Worm (Caenorhabditis elegans): ENCODE results near the gene C06B8.2.

C06B8.2 gene

DNA sequence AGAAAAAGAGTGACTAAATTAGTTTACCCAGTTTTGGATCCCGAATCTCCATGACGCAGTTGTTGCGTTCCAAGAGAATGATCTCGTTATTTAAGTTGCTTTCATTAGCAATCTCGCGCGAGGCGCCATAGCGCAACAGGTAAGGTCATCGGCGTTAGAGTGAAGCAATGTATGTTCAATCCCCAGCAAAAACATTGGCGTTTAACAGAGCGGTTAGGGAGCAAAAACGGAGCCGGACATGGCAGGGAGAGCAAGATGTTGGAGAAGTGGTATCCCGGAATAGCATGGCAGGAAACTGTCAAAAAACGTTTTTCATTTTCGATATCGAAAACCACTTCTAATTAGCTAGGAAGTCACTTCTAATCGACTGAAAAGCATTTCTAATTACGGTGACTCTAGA is 24.2 kb downstream of the C06B8.2 start:
- TF ChIP-seq tbx-2 (tag; optimal IDR thresholded peaks at IDR 0.05), result no peak
- TF ChIP-seq odd-2 (tag; optimal IDR thresholded peaks at IDR 0.05), result no peak
- no peak for TF ChIP-seq C08G9.2 (tag; optimal IDR thresholded peaks at IDR 0.05)
- TF ChIP-seq hlh-30 (tag; optimal IDR thresholded peaks at IDR 0.05; ENCODE audit: insufficient read depth), result no peak
- TF ChIP-seq npax-4 (tag; optimal IDR thresholded peaks at IDR 0.05), result no peak
- no peak for TF ChIP-seq ceh-48 (tag; optimal IDR thresholded peaks at IDR 0.05)
- TF ChIP-seq ceh-45 (GFP tag; IDR thresholded peaks at IDR 0.05), result no peak
- TF ChIP-seq nhr-232 (tag; optimal IDR thresholded peaks at IDR 0.05), result no peak
- no peak for TF ChIP-seq elt-2 (tag; optimal IDR thresholded peaks at IDR 0.05)
- TF ChIP-seq K09A11.1 (tag; optimal IDR thresholded peaks at IDR 0.05; ENCODE audit: insufficient read depth), result no peak
- TF ChIP-seq sox-2 (GFP tag; IDR thresholded peaks at IDR 0.05), result no peak
- TF ChIP-seq ets-4 (tag; optimal IDR thresholded peaks at IDR 0.05), result no peak

DNA sequence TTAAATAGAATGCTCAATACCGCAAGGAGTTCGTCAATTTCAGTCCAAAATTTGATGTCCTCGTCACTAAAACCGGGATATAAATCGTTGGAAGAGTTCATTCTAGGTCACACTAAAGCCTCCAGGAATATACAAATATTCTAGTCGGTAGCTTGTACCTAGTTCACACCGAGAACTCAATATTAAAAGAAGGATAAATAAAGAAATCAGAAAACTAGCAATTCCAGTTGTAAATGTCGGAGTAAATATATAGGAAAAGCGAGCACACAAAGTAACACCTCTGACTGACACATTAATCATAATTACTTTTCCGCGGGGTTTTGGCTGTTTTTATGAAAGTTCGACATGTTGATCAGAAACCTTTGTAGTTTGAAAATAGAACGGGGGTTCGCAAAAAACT is 27.1 kb downstream of the C06B8.2 start, which contains the start of gene srw-33:
TSS of gene srw-33 (minus strand) at position 101 of the 400 bp plus-strand sequence.
- TF ChIP-seq che-1 (tag; optimal IDR thresholded peaks at IDR 0.05), result no peak
- no peak for TF ChIP-seq ref-2 (tag; optimal IDR thresholded peaks at IDR 0.05)
- no peak for TF ChIP-seq ama-1 (optimal IDR thresholded peaks at IDR 0.05)
- TF ChIP-seq hlh-13 (GFP tag; optimal IDR thresholded peaks at IDR 0.05), result no peak
- TF ChIP-seq Y22D7AL.16 (tag; optimal IDR thresholded peaks at IDR 0.05), result no peak
- TF ChIP-seq dve-1 (tag; optimal IDR thresholded peaks at IDR 0.05), result no peak
- no peak for TF ChIP-seq ceh-19 (GFP tag; optimal IDR thresholded peaks at IDR 0.05)
- no peak for TF ChIP-seq pha-2 (tag; optimal IDR thresholded peaks at IDR 0.05)
- no peak for TF ChIP-seq pat-9 (tag; optimal IDR thresholded peaks at IDR 0.05)
- no peak for TF ChIP-seq ceh-6 (GFP tag; optimal IDR thresholded peaks at IDR 0.05)
- no peak for TF ChIP-seq hlh-15 (tag; optimal IDR thresholded peaks at IDR 0.05)
- no peak for TF ChIP-seq tbx-2 (tag; optimal IDR thresholded peaks at IDR 0.05)
- no peak for TF ChIP-seq pag-3 (tag; optimal IDR thresholded peaks at IDR 0.05; ENCODE audit: borderline replicate concordance)
- TF ChIP-seq ceh-31 (tag; optimal IDR thresholded peaks at IDR 0.05), result no peak
- no peak for TF ChIP-seq pqm-1 (tag; optimal IDR thresholded peaks at IDR 0.05)
- TF ChIP-seq elt-4 (tag; optimal IDR thresholded peaks at IDR 0.05), result no peak
- TF ChIP-seq mec-3 (tag; optimal IDR thresholded peaks at IDR 0.05; ENCODE audit: borderline replicate concordance), result no peak
- no peak for TF ChIP-seq K09A11.1 (tag; optimal IDR thresholded peaks at IDR 0.05; ENCODE audit: insufficient read depth)
- TF ChIP-seq elt-2 (tag; optimal IDR thresholded peaks at IDR 0.05), result no peak

DNA sequence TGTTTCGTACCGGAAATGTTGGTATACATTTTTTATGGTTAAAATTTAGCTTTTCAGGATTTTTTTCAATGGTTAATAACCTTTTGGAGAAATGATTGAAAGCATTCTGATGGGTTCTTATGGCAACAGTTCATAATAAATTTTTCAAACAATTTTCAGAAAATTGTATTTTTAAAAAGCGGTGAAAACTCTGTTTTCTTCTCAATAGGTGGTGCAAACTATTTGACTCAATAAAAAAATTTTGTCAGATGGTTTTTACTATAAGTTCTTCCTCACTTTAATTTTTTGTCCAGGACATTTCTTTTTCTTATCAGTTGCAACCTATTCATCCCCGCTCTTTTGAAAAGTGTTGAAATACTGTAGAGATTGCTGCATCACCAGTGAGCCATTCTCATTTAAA is 29.7 kb downstream of the C06B8.2 start, which contains the start of gene T26H5.14:
TSS of gene T26H5.14 (plus strand) at position 301 of the 400 bp plus-strand sequence.
- no peak for TF ChIP-seq syd-9 (tag; optimal IDR thresholded peaks at IDR 0.05)
- TF ChIP-seq npax-4 (tag; optimal IDR thresholded peaks at IDR 0.05), result no peak
- no peak for TF ChIP-seq ceh-18 (tag; optimal IDR thresholded peaks at IDR 0.05)
- TF ChIP-seq hlh-13 (GFP tag; optimal IDR thresholded peaks at IDR 0.05), result no peak
- no peak for TF ChIP-seq hlh-8 (tag; optimal IDR thresholded peaks at IDR 0.05)
- TF ChIP-seq Y22D7AL.16 (tag; optimal IDR thresholded peaks at IDR 0.05), result no peak
- TF ChIP-seq ceh-14 (tag; optimal IDR thresholded peaks at IDR 0.05), result no peak
- no peak for TF ChIP-seq ref-2 (tag; optimal IDR thresholded peaks at IDR 0.05)
- TF ChIP-seq ceh-6 (GFP tag; optimal IDR thresholded peaks at IDR 0.05), result no peak
- TF ChIP-seq unc-3 (GFP tag; conservative IDR thresholded peaks at IDR 0.05), result no peak
- no peak for TF ChIP-seq unc-3 (tag; optimal IDR thresholded peaks at IDR 0.05)
- TF ChIP-seq elt-2 (tag; optimal IDR thresholded peaks at IDR 0.05), result no peak
- no peak for TF ChIP-seq nhr-11 (tag; optimal IDR thresholded peaks at IDR 0.05)
- TF ChIP-seq ceh-24 (tag; optimal IDR thresholded peaks at IDR 0.05), result no peak
- no peak for TF ChIP-seq mec-3 (tag; optimal IDR thresholded peaks at IDR 0.05; ENCODE audit: borderline replicate concordance)
- no peak for TF ChIP-seq unc-86 (tag; optimal IDR thresholded peaks at IDR 0.05)
- TF ChIP-seq unc-55 (GFP tag; optimal IDR thresholded peaks at IDR 0.05), result no peak
- no peak for TF ChIP-seq T23F11.4 (GFP tag; optimal IDR thresholded peaks at IDR 0.05)
- TF ChIP-seq hlh-15 (tag; optimal IDR thresholded peaks at IDR 0.05), result no peak
- no peak for TF ChIP-seq gmeb-2 (tag; optimal IDR thresholded peaks at IDR 0.05)
- TF ChIP-seq ceh-31 (tag; optimal IDR thresholded peaks at IDR 0.05), result no peak

All from whole organism, late embryonic.